Fruit fly (Drosophila melanogaster) whole organism, embryonic: ENCODE data around the gene prd1.
A peak's percentile ranks its signal among the peaks of the same experiment; 100 is the strongest.

Experiments used
- ATbp ChIP-seq: fragments of 200-800 bp; sonication (Bioruptor generic); optimal IDR thresholded peaks from 2 replicates; lab custom pipeline; 2017; ENCODE audit warnings: missing biosample characterization, mild to moderate bottlenecking, missing genetic modification characterization, missing genetic modification reagents
- CG11093 ChIP-seq: fragments of 200-800 bp; sonication (Bioruptor generic); IDR thresholded peaks from 3 replicates; pipeline ENCODE4 v1.3.6; 2022; ENCODE audit warnings: missing biosample characterization, missing genetic modification characterization
- CG11560 ChIP-seq: fragments of 200-800 bp; sonication (Bioruptor generic); IDR thresholded peaks from 3 replicates; pipeline ENCODE4 v1.3.6; 2022; ENCODE audit warnings: missing biosample characterization, missing genetic modification characterization
- CG12071 ChIP-seq: fragments of 200-800 bp; sonication (Bioruptor generic); optimal IDR thresholded peaks from 3 replicates; lab custom pipeline; 2018; ENCODE audit warnings: missing biosample characterization, mild to moderate bottlenecking, missing genetic modification characterization
- CG14710 ChIP-seq: fragments of 200-800 bp; sonication (Bioruptor generic); optimal IDR thresholded peaks from 3 replicates; lab custom pipeline; 2019; ENCODE audit warnings: missing biosample characterization, mild to moderate bottlenecking, missing genetic modification characterization, moderate library complexity
- CG1647 ChIP-seq: fragments of 200-800 bp; sonication (Bioruptor generic); optimal IDR thresholded peaks from 3 replicates; lab custom pipeline; 2016; ENCODE audit warnings: missing biosample characterization, missing genetic modification characterization
- CG17385 ChIP-seq: fragments of 200-800 bp; sonication (Bioruptor generic); optimal IDR thresholded peaks from 3 replicates; lab custom pipeline; 2018; ENCODE audit warnings: missing biosample characterization, mild to moderate bottlenecking, missing genetic modification characterization
- CG18011 ChIP-seq: fragments of 200-800 bp; sonication (Bioruptor generic); optimal IDR thresholded peaks from 2 replicates; lab custom pipeline; 2017; ENCODE audit warnings: missing biosample characterization, missing genetic modification characterization, mild to moderate bottlenecking, moderate library complexity, missing genotype
- CG18476 ChIP-seq: fragments of 200-800 bp; sonication (Bioruptor generic); optimal IDR thresholded peaks from 2 replicates; lab custom pipeline; 2016; ENCODE audit warnings: missing biosample characterization, mild to moderate bottlenecking, missing genetic modification characterization
- CG4707 ChIP-seq: fragments of 200-800 bp; sonication (Bioruptor generic); optimal IDR thresholded peaks from 2 replicates; lab custom pipeline; 2018; ENCODE audit warnings: missing biosample characterization, mild to moderate bottlenecking, missing genetic modification characterization, moderate library complexity
- CG5180 ChIP-seq: fragments of 200-800 bp; sonication (Bioruptor generic); optimal IDR thresholded peaks from 3 replicates; lab custom pipeline; 2017; ENCODE audit warnings: missing biosample characterization, missing genetic modification characterization, mild to moderate bottlenecking, moderate library complexity, missing genetic modification reagents
- CG6175 ChIP-seq: fragments of 200-800 bp; sonication (Bioruptor generic); IDR thresholded peaks from 3 replicates; pipeline ENCODE4 v1.3.6; 2022; ENCODE audit warnings: missing biosample characterization, missing genetic modification characterization
- CG6654 ChIP-seq: fragments of 200-800 bp; sonication (Bioruptor generic); optimal IDR thresholded peaks from 2 replicates; lab custom pipeline; 2017; ENCODE audit warnings: missing biosample characterization, mild to moderate bottlenecking, missing genetic modification characterization
- CG6765 ChIP-seq: fragments of 200-800 bp; sonication (Bioruptor generic); optimal IDR thresholded peaks from 3 replicates; lab custom pipeline; 2017; ENCODE audit warnings: missing biosample characterization, mild to moderate bottlenecking, missing genetic modification characterization
- CG8290 ChIP-seq, 3 experiments: fragments of 200-800 bp; sonication (Bioruptor generic); optimal IDR thresholded peaks; 2 replicates each; lab custom pipeline; 2016 to 2019; ENCODE audit warnings: missing biosample characterization in 3 of 3, missing genetic modification characterization in 3 of 3, mild to moderate bottlenecking in 2 of 3, moderate library complexity in 1 of 3
- CG8765 ChIP-seq: fragments of 200-800 bp; sonication (Bioruptor generic); IDR thresholded peaks from 2 replicates; pipeline ENCODE4 v1.3.6; 2022; ENCODE audit warnings: missing biosample characterization, missing genetic modification characterization
- Dbx ChIP-seq: fragments of 200-800 bp; sonication (Bioruptor generic); IDR thresholded peaks from 3 replicates; pipeline ENCODE4 v1.3.6; 2022; ENCODE audit warnings: missing biosample characterization, missing genetic modification characterization
- Dll ChIP-seq: fragments of 200-800 bp; sonication (Bioruptor generic); IDR thresholded peaks from 4 replicates; pipeline ENCODE4 v1.3.6; 2022; ENCODE audit warnings: missing biosample characterization, missing genetic modification characterization; ENCODE audit not compliant: partially characterized antibody
- Doc2 ChIP-seq: fragments of 200-800 bp; sonication (Bioruptor generic); IDR thresholded peaks from 2 replicates; pipeline ENCODE4 v1.3.6; 2022; ENCODE audit warnings: missing biosample characterization, missing genetic modification characterization
- Dp ChIP-seq: fragments of 200-800 bp; sonication (Bioruptor generic); optimal IDR thresholded peaks from 2 replicates; lab custom pipeline; 2018; ENCODE audit warnings: missing biosample characterization, mild to moderate bottlenecking, missing genetic modification characterization, moderate library complexity
- E2f1 ChIP-seq: fragments of 200-800 bp; sonication (Bioruptor generic); IDR thresholded peaks from 2 replicates; pipeline ENCODE4 v1.3.6; 2022; ENCODE audit warnings: missing biosample characterization, missing genetic modification characterization
- HLH3B ChIP-seq: fragments of 200-800 bp; sonication (Bioruptor generic); IDR thresholded peaks from 2 replicates; pipeline ENCODE4 v1.3.6; 2022; ENCODE audit warnings: missing biosample characterization, missing genetic modification characterization
- HmgZ ChIP-seq: fragments of 200-800 bp; sonication (Bioruptor generic); optimal IDR thresholded peaks from 2 replicates; lab custom pipeline; 2018; ENCODE audit warnings: missing biosample characterization, mild to moderate bottlenecking, missing genetic modification characterization
- Jarid2 ChIP-seq: fragments of 200-800 bp; sonication (Bioruptor generic); optimal IDR thresholded peaks from 3 replicates; lab custom pipeline; 2017; ENCODE audit warnings: mild to moderate bottlenecking, missing biosample characterization, missing genetic modification reagents, missing genetic modification characterization
- NFAT ChIP-seq: fragments of 200-800 bp; sonication (Bioruptor generic); IDR thresholded peaks from 2 replicates; pipeline ENCODE4 v1.3.6; 2022; ENCODE audit warnings: missing biosample characterization, missing genetic modification characterization
- Oaz ChIP-seq: fragments of 200-800 bp; sonication (Bioruptor generic); IDR thresholded peaks from 2 replicates; pipeline ENCODE4 v1.3.6; 2022; ENCODE audit warnings: missing biosample characterization, missing genetic modification characterization
- ara ChIP-seq: fragments of 200-800 bp; sonication (Bioruptor generic); IDR thresholded peaks from 2 replicates; pipeline ENCODE4 v1.3.6; 2022; ENCODE audit warnings: missing biosample characterization, missing genetic modification characterization
- ash1 ChIP-seq: fragments of 200-800 bp; sonication (Bioruptor generic); optimal IDR thresholded peaks from 2 replicates; lab custom pipeline; 2018; ENCODE audit warnings: missing biosample characterization, mild to moderate bottlenecking, missing genetic modification characterization
- ato ChIP-seq: fragments of 200-800 bp; sonication (Bioruptor generic); IDR thresholded peaks from 2 replicates; pipeline ENCODE4 v1.3.6; 2022; ENCODE audit warnings: missing biosample characterization, missing genetic modification characterization; ENCODE audit not compliant: partially characterized antibody
- bigmax ChIP-seq: fragments of 200-800 bp; sonication (Bioruptor generic); optimal IDR thresholded peaks from 2 replicates; lab custom pipeline; 2018; ENCODE audit warnings: missing biosample characterization, mild to moderate bottlenecking, missing genetic modification characterization
- br ChIP-seq: fragments of >200 bp; optimal IDR thresholded peaks from 2 replicates; lab custom pipeline; 2017
- btn ChIP-seq: fragments of 200-800 bp; sonication (Bioruptor generic); optimal IDR thresholded peaks from 2 replicates; lab custom pipeline; 2016; ENCODE audit warnings: missing biosample characterization, missing genetic modification characterization
- en ChIP-seq: fragments of 200-800 bp; sonication (Bioruptor generic); optimal IDR thresholded peaks from 2 replicates; lab custom pipeline; 2016; ENCODE audit warnings: missing biosample characterization, missing genetic modification characterization
- eyg ChIP-seq: fragments of 200-800 bp; sonication (Bioruptor generic); optimal IDR thresholded peaks from 3 replicates; lab custom pipeline; 2016; ENCODE audit warnings: missing biosample characterization, missing genetic modification characterization
- fd102C ChIP-seq: fragments of 200-800 bp; sonication (Bioruptor generic); optimal IDR thresholded peaks from 2 replicates; lab custom pipeline; 2018; ENCODE audit warnings: missing biosample characterization, mild to moderate bottlenecking, missing genetic modification characterization, moderate library complexity
- fd96Cb ChIP-seq: fragments of 200-800 bp; sonication (Bioruptor generic); optimal IDR thresholded peaks from 2 replicates; lab custom pipeline; 2018; ENCODE audit warnings: missing biosample characterization, mild to moderate bottlenecking, missing genetic modification characterization, moderate library complexity
- gcm2 ChIP-seq: fragments of 200-800 bp; sonication (Bioruptor generic); optimal IDR thresholded peaks from 2 replicates; lab custom pipeline; 2016; ENCODE audit warnings: missing biosample characterization, missing genetic modification characterization
- grn ChIP-seq: fragments of 200-800 bp; sonication (Bioruptor generic); optimal IDR thresholded peaks from 3 replicates; lab custom pipeline; 2017; ENCODE audit warnings: missing biosample characterization, missing genetic modification characterization
- gro ChIP-seq: fragments of 200-800 bp; sonication (Bioruptor generic); optimal IDR thresholded peaks from 2 replicates; lab custom pipeline; 2016; ENCODE audit warnings: missing biosample characterization, missing genetic modification characterization
- gt ChIP-seq: fragments of 200-800 bp; sonication (Bioruptor generic); IDR thresholded peaks from 2 replicates; pipeline ENCODE4 v1.3.6; 2022; ENCODE audit warnings: missing biosample characterization, missing genetic modification characterization
- inv ChIP-seq: fragments of 200-800 bp; sonication (Bioruptor generic); IDR thresholded peaks from 2 replicates; pipeline ENCODE4 v1.3.6; 2022; ENCODE audit warnings: missing biosample characterization, missing genetic modification characterization; ENCODE audit not compliant: partially characterized antibody
- kay ChIP-seq: fragments of 200-800 bp; sonication (Bioruptor generic); optimal IDR thresholded peaks from 2 replicates; lab custom pipeline; 2016; ENCODE audit warnings: missing biosample characterization, missing genetic modification characterization
- luna ChIP-seq: fragments of 200-800 bp; sonication (Bioruptor generic); optimal IDR thresholded peaks from 2 replicates; lab custom pipeline; 2016; ENCODE audit warnings: missing biosample characterization, missing genetic modification characterization
- mld ChIP-seq: fragments of 200-800 bp; sonication (Bioruptor generic); IDR thresholded peaks from 3 replicates; pipeline ENCODE4 v1.3.6; 2022; ENCODE audit warnings: missing biosample characterization, missing genetic modification characterization; ENCODE audit not compliant: partially characterized antibody
- p53 ChIP-seq: fragments of 200-800 bp; sonication (Bioruptor generic); optimal IDR thresholded peaks from 2 replicates; lab custom pipeline; 2016; ENCODE audit warnings: missing biosample characterization, missing genetic modification characterization
- pfk ChIP-seq: fragments of 200-800 bp; sonication (Bioruptor generic); optimal IDR thresholded peaks from 2 replicates; lab custom pipeline; 2018; ENCODE audit warnings: missing biosample characterization, mild to moderate bottlenecking, missing genetic modification characterization, moderate library complexity
- pum ChIP-seq: fragments of 200-800 bp; sonication (Bioruptor generic); optimal IDR thresholded peaks from 2 replicates; lab custom pipeline; 2016; ENCODE audit warnings: missing biosample characterization, missing genetic modification characterization
- rib ChIP-seq: fragments of 200-800 bp; sonication (Bioruptor generic); IDR thresholded peaks from 2 replicates; pipeline ENCODE4 v1.3.6; 2022; ENCODE audit warnings: missing biosample characterization, missing genetic modification characterization
- so ChIP-seq: fragments of 200-800 bp; sonication (Bioruptor generic); IDR thresholded peaks from 3 replicates; pipeline ENCODE4 v1.3.6; 2022; ENCODE audit warnings: missing biosample characterization, missing genetic modification characterization
- vfl ChIP-seq: fragments of 200-800 bp; sonication (Bioruptor generic); optimal IDR thresholded peaks from 2 replicates; lab custom pipeline; 2016; ENCODE audit warnings: missing biosample characterization, missing genetic modification characterization
- yki ChIP-seq: fragments of >200 bp; optimal IDR thresholded peaks from 3 replicates; lab custom pipeline; 2018

prd1 gene

DNA sequence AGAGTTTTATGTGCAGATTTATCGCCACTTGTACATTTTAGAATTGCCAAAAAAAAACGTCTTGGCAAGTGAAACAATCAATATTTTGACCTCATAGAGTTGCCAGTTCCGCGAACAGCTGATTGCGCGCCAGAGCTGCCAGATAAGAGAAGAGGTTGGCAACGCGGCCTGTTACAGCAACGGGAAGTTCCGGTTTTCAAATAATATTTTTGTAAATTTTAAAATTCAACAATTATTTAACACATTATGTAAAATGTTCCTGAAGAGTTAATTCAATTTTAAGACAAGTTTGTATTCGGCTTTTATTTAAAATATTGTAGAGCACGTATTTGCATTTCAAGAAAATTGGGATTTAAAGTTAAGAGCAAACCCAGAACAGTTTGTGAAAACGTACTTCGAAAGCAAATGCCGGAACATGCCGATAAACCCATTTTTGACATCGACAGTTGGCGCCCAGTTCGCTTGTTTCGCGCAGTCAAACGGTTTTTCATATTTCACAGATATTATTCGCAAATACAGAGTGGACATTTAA is at the start of gene prd1, which contains the start of gene HisCl1 (continued):
- peak; percentile 52 for TF ChIP-seq CG1647 (GFP tag; lab: Kevin White, UChicago)
- TF ChIP-seq CG6175 (GFP tag; lab: Robert Waterston, UW): no peak
- TF ChIP-seq kay (GFP tag; lab: Kevin White, UChicago): no peak
- TF ChIP-seq luna (GFP tag; lab: Kevin White, UChicago): no peak
- TF ChIP-seq pum: peak; percentile 43
- no peak for TF ChIP-seq CG11093 (GFP tag; lab: Robert Waterston, UW)
- no peak for TF ChIP-seq btn
- peak; percentile 25 for TF ChIP-seq CG6765 (GFP tag; lab: Kevin White, UChicago)
- peak; percentile 21; the same call in 1 of the 2 replicates for TF ChIP-seq CG8765
- no peak for TF ChIP-seq Jarid2 (GFP tag; lab: Kevin White, UChicago)
- TF ChIP-seq ato (GFP tag; lab: Robert Waterston, UW): no peak
- no peak; the same call in 1 of the 2 replicates for TF ChIP-seq rib (GFP tag; lab: Robert Waterston, UW)
- TF ChIP-seq gcm2 (GFP tag; lab: Kevin White, UChicago): peak; percentile 33
- no peak for TF ChIP-seq CG17385
- peak; percentile 61; the same call in 1 of the 2 replicates for TF ChIP-seq NFAT (GFP tag; lab: Robert Waterston, UW)
- peak; percentile 66 for TF ChIP-seq Dbx
- no peak for TF ChIP-seq so
- TF ChIP-seq gro: peak; percentile 68
- peak; percentile 22 for TF ChIP-seq ash1 (GFP tag; lab: Kevin White, UChicago)
- TF ChIP-seq pfk (GFP tag; lab: Kevin White, UChicago): no peak
- no peak for TF ChIP-seq eyg
- peak; percentile 69 for TF ChIP-seq vfl (GFP tag; lab: Kevin White, UChicago)
- peak; percentile 44; the same call in 1 of the 3 replicates for TF ChIP-seq CG11560 (tag; lab: Robert Waterston, UW)
- TF ChIP-seq E2f1 (GFP tag; lab: Robert Waterston, UW): peak; percentile 55
- no peak for TF ChIP-seq fd102C (GFP tag; lab: Kevin White, UChicago)
- TF ChIP-seq CG18476: peak; percentile 50
- peak; percentile 39 for TF ChIP-seq ATbp (GFP tag; lab: Kevin White, UChicago)
- TF ChIP-seq CG6654 (GFP tag; lab: Kevin White, UChicago): peak; percentile 40
- TF ChIP-seq en (GFP tag; lab: Kevin White, UChicago): peak; percentile 37
- TF ChIP-seq HLH3B (GFP tag; lab: Robert Waterston, UW): peak; percentile 56
- no peak for TF ChIP-seq br (lab: Kevin White, UChicago)
- TF ChIP-seq p53: peak; percentile 45
- TF ChIP-seq yki (lab: Kevin White, UChicago): no peak
- TF ChIP-seq fd96Cb (tag; lab: Kevin White, UChicago): peak; percentile 70
- peak; percentile 4 for TF ChIP-seq CG8290 (GFP tag; optimal IDR thresholded peaks at IDR 0.05; lab: Kevin White, UChicago)
- TF ChIP-seq CG8290 (tag; optimal IDR thresholded peaks at IDR 0.05; lab: Kevin White, UChicago): no peak
- no peak for TF ChIP-seq grn (GFP tag; lab: Kevin White, UChicago)
- no peak for TF ChIP-seq mld (GFP tag; lab: Robert Waterston, UW)
- no peak for TF ChIP-seq gt (GFP tag; lab: Robert Waterston, UW)
- TF ChIP-seq CG18011 (GFP tag; lab: Kevin White, UChicago): no peak
- TF ChIP-seq CG4707: peak; percentile 4
- TF ChIP-seq Oaz: no peak
- TF ChIP-seq inv (GFP tag; lab: Robert Waterston, UW): no peak
- TF ChIP-seq bigmax (GFP tag; lab: Kevin White, UChicago): no peak
- peak; percentile 11 for TF ChIP-seq CG5180
- TF ChIP-seq CG12071: no peak
- TF ChIP-seq Dll (GFP tag; lab: Robert Waterston, UW): no peak
- TF ChIP-seq Dp (GFP tag; lab: Kevin White, UChicago): peak; percentile 73
- TF ChIP-seq Doc2 (GFP tag; lab: Robert Waterston, UW): no peak
- peak; percentile 83 for TF ChIP-seq CG14710 (tag; lab: Kevin White, UChicago)
- TF ChIP-seq HmgZ (tag; lab: Kevin White, UChicago): peak; percentile 69
- no peak for TF ChIP-seq ara (GFP tag; lab: Robert Waterston, UW)
